Fruit fly (Drosophila melanogaster) whole organism, embryonic: ENCODE data around the gene CG32032.

ENCODE experiments used
- Bteb2 ChIP-seq: fragments of 200-800 bp; sonication (Bioruptor generic); optimal IDR thresholded peaks from 2 replicates; lab custom pipeline; 2016; ENCODE audit warnings: missing biosample characterization, missing genetic modification characterization
- CG10366 ChIP-seq: fragments of 200-800 bp; sonication (Bioruptor generic); IDR thresholded peaks from 2 replicates; pipeline ENCODE4 v1.3.6; 2022; ENCODE audit warnings: missing biosample characterization, missing genetic modification characterization
- CG10654 ChIP-seq: fragments of 200-800 bp; sonication (Bioruptor generic); optimal IDR thresholded peaks from 2 replicates; lab custom pipeline; 2016; ENCODE audit warnings: missing biosample characterization, missing genetic modification characterization
- CG12299 ChIP-seq: fragments of 200-800 bp; sonication (Bioruptor generic); optimal IDR thresholded peaks from 2 replicates; lab custom pipeline; 2018; ENCODE audit warnings: missing biosample characterization, mild to moderate bottlenecking, missing genetic modification characterization
- CG14441 ChIP-seq: fragments of 200-800 bp; sonication (Bioruptor generic); IDR thresholded peaks from 2 replicates; pipeline ENCODE4 v1.3.6; 2022; ENCODE audit warnings: missing biosample characterization, missing genetic modification characterization
- CG1603 ChIP-seq: fragments of 200-800 bp; sonication (Bioruptor generic); optimal IDR thresholded peaks from 2 replicates; lab custom pipeline; 2019; ENCODE audit warnings: missing biosample characterization, mild to moderate bottlenecking, missing genetic modification characterization, moderate library complexity
- CG1832 ChIP-seq: fragments of 200-800 bp; sonication (Bioruptor generic); optimal IDR thresholded peaks from 2 replicates; lab custom pipeline; 2017; ENCODE audit warnings: missing biosample characterization, mild to moderate bottlenecking, missing genetic modification characterization, inconsistent platforms
- CG18599 ChIP-seq: fragments of 200-800 bp; sonication (Bioruptor generic); optimal IDR thresholded peaks from 3 replicates; lab custom pipeline; 2017; ENCODE audit warnings: missing biosample characterization, missing genetic modification characterization, mild to moderate bottlenecking, moderate library complexity, missing genetic modification reagents
- CG31365 ChIP-seq: fragments of 200-800 bp; sonication (Bioruptor generic); optimal IDR thresholded peaks from 2 replicates; lab custom pipeline; 2018; ENCODE audit warnings: missing biosample characterization, mild to moderate bottlenecking, missing genetic modification characterization
- CG42726 ChIP-seq: fragments of 200-800 bp; sonication (Bioruptor generic); IDR thresholded peaks from 2 replicates; pipeline ENCODE4 v1.3.6; 2022; ENCODE audit warnings: missing biosample characterization, missing genetic modification characterization; ENCODE audit not compliant: partially characterized antibody
- CG4360 ChIP-seq: fragments of 200-800 bp; sonication (Bioruptor generic); IDR thresholded peaks from 2 replicates; pipeline ENCODE4 v1.3.6; 2022; ENCODE audit warnings: missing biosample characterization, missing genetic modification characterization
- CG6689 ChIP-seq: fragments of 200-800 bp; sonication (Bioruptor generic); IDR thresholded peaks from 2 replicates; pipeline ENCODE4 v1.3.6; 2022; ENCODE audit warnings: missing biosample characterization, missing genetic modification characterization
- CG7372 ChIP-seq: fragments of 200-800 bp; sonication (Bioruptor generic); IDR thresholded peaks from 2 replicates; pipeline ENCODE4 v1.3.6; 2022; ENCODE audit warnings: missing biosample characterization, missing genetic modification characterization
- CG8944 ChIP-seq: fragments of 200-800 bp; sonication (Bioruptor generic); optimal IDR thresholded peaks from 3 replicates; lab custom pipeline; 2016; ENCODE audit warnings: missing biosample characterization, missing genetic modification characterization
- CG9817 ChIP-seq: fragments of 200-800 bp; sonication (Bioruptor generic); optimal IDR thresholded peaks from 2 replicates; lab custom pipeline; 2018; ENCODE audit warnings: missing biosample characterization, mild to moderate bottlenecking, missing genetic modification characterization, moderate library complexity
- CrebB ChIP-seq: fragments of 200-800 bp; sonication (Bioruptor generic); optimal IDR thresholded peaks from 3 replicates; lab custom pipeline; 2018; ENCODE audit warnings: missing biosample characterization, mild to moderate bottlenecking, missing genetic modification characterization
- D19B ChIP-seq: fragments of 200-800 bp; sonication (Bioruptor generic); optimal IDR thresholded peaks from 2 replicates; lab custom pipeline; 2017; ENCODE audit warnings: missing biosample characterization, mild to moderate bottlenecking, missing genetic modification characterization
- Dfd ChIP-seq, 2 experiments: fragments of >200 bp; optimal IDR thresholded peaks; 2 replicates each; lab custom pipeline; 2017; ENCODE audit warnings: missing biosample characterization in 2 of 2, missing genetic modification characterization in 2 of 2
- E2f2 ChIP-seq: fragments of 200-800 bp; sonication (Bioruptor generic); IDR thresholded peaks from 2 replicates; pipeline ENCODE4 v1.3.6; 2022; ENCODE audit warnings: missing biosample characterization, missing genetic modification characterization
- Eip74EF ChIP-seq, 2 experiments: fragments of 200-800 bp in 1 of 2; fragments of >200 bp in 1 of 2; sonication (Bioruptor generic) in 1 of 2; optimal IDR thresholded peaks; 2 replicates each; lab custom pipeline; 2017 to 2019; ENCODE audit warnings: missing biosample characterization in 2 of 2, missing genetic modification characterization in 2 of 2, mild to moderate bottlenecking in 1 of 2, moderate library complexity in 1 of 2
- Fer1 ChIP-seq: fragments of 200-800 bp; sonication (Bioruptor generic); optimal IDR thresholded peaks from 2 replicates; lab custom pipeline; 2017; ENCODE audit warnings: missing biosample characterization, mild to moderate bottlenecking, missing genetic modification characterization
- GATAe ChIP-seq: fragments of 200-800 bp; sonication (Bioruptor generic); conservative IDR thresholded peaks from 2 replicates; pipeline ENCODE4 v1.3.6; 2022; ENCODE audit warnings: missing biosample characterization, missing genetic modification characterization
- Gug ChIP-seq: fragments of 200-800 bp; sonication (Bioruptor generic); IDR thresholded peaks from 4 replicates; pipeline ENCODE4 v1.3.6; 2022; ENCODE audit warnings: missing biosample characterization, missing genetic modification characterization
- HLH4C ChIP-seq: fragments of 200-800 bp; sonication (Bioruptor generic); IDR thresholded peaks from 3 replicates; pipeline ENCODE4 v1.3.6; 2022; ENCODE audit warnings: missing biosample characterization, missing genetic modification characterization; ENCODE audit not compliant: partially characterized antibody
- Kr ChIP-seq: fragments of 200-800 bp; sonication (Bioruptor generic); optimal IDR thresholded peaks from 2 replicates; lab custom pipeline; 2017; ENCODE audit warnings: missing biosample characterization, mild to moderate bottlenecking, missing genetic modification characterization
- Lpt ChIP-seq: fragments of >200 bp; optimal IDR thresholded peaks from 2 replicates; lab custom pipeline; 2018; ENCODE audit warnings: missing biosample characterization, missing genetic modification characterization
- Myb ChIP-seq: fragments of 200-800 bp; sonication (Bioruptor generic); optimal IDR thresholded peaks from 2 replicates; lab custom pipeline; 2016; ENCODE audit warnings: missing biosample characterization, missing genetic modification characterization
- Nf-YA ChIP-seq: fragments of 200-800 bp; sonication (Bioruptor generic); IDR thresholded peaks from 2 replicates; pipeline ENCODE4 v1.3.6; 2022; ENCODE audit warnings: missing biosample characterization, missing genetic modification characterization
- Pdp1 ChIP-seq, 2 experiments: fragments of 200-800 bp; sonication (Bioruptor generic); optimal IDR thresholded peaks; 3 replicates each; lab custom pipeline; 2016; ENCODE audit warnings: missing biosample characterization in 2 of 2, missing genetic modification characterization in 2 of 2, mild to moderate bottlenecking in 1 of 2, moderate library complexity in 1 of 2
- Ptx1 ChIP-seq: fragments of 200-800 bp; sonication (Bioruptor generic); IDR thresholded peaks from 2 replicates; pipeline ENCODE4 v1.3.6; 2022; ENCODE audit warnings: missing biosample characterization, missing genetic modification characterization
- Scr ChIP-seq: fragments of 200-800 bp; sonication (Bioruptor generic); IDR thresholded peaks from 2 replicates; pipeline ENCODE4 v1.3.6; 2022; ENCODE audit warnings: missing biosample characterization, missing genetic modification characterization; ENCODE audit not compliant: partially characterized antibody
- ash1 ChIP-seq: fragments of 200-800 bp; sonication (Bioruptor generic); optimal IDR thresholded peaks from 2 replicates; lab custom pipeline; 2018; ENCODE audit warnings: missing biosample characterization, mild to moderate bottlenecking, missing genetic modification characterization
- bowl ChIP-seq: fragments of 200-800 bp; sonication (Bioruptor generic); IDR thresholded peaks from 2 replicates; pipeline ENCODE4 v1.3.6; 2022; ENCODE audit warnings: missing biosample characterization, missing genetic modification characterization
- bsh ChIP-seq, 2 experiments: fragments of 200-800 bp; sonication (Bioruptor generic); optimal IDR thresholded peaks; 2 replicates each; lab custom pipeline; 2017 to 2018; ENCODE audit warnings: mild to moderate bottlenecking in 2 of 2, missing biosample characterization in 2 of 2, missing genetic modification characterization in 2 of 2, moderate library complexity in 1 of 2
- dan ChIP-seq: fragments of 200-800 bp; sonication (Bioruptor generic); IDR thresholded peaks from 2 replicates; pipeline ENCODE4 v1.3.6; 2022; ENCODE audit warnings: missing biosample characterization, missing genetic modification characterization
- danr ChIP-seq: fragments of 200-800 bp; sonication (Bioruptor generic); IDR thresholded peaks from 2 replicates; pipeline ENCODE4 v1.3.6; 2022; ENCODE audit warnings: missing biosample characterization, missing genetic modification characterization
- dmrt99B ChIP-seq: fragments of 200-800 bp; sonication (Bioruptor generic); optimal IDR thresholded peaks from 2 replicates; lab custom pipeline; 2018; ENCODE audit warnings: missing biosample characterization, mild to moderate bottlenecking, missing genetic modification characterization, moderate library complexity
- dysf ChIP-seq: fragments of 200-800 bp; sonication (Bioruptor generic); IDR thresholded peaks from 3 replicates; pipeline ENCODE4 v1.3.6; 2022; ENCODE audit warnings: missing biosample characterization, missing genetic modification characterization
- gfzf ChIP-seq: fragments of 200-800 bp; sonication (Bioruptor generic); optimal IDR thresholded peaks from 2 replicates; lab custom pipeline; 2016; ENCODE audit warnings: missing biosample characterization, mild to moderate bottlenecking, missing genetic modification characterization, moderate library complexity
- gro ChIP-seq: fragments of 200-800 bp; sonication (Bioruptor generic); optimal IDR thresholded peaks from 2 replicates; lab custom pipeline; 2016; ENCODE audit warnings: missing biosample characterization, missing genetic modification characterization
- lbe ChIP-seq: fragments of 200-800 bp; sonication (Bioruptor generic); optimal IDR thresholded peaks from 2 replicates; lab custom pipeline; 2016; ENCODE audit warnings: missing biosample characterization, mild to moderate bottlenecking, missing genetic modification characterization
- odd ChIP-seq: fragments of 200-800 bp; sonication (Bioruptor generic); optimal IDR thresholded peaks from 2 replicates; lab custom pipeline; 2017; ENCODE audit warnings: missing biosample characterization, mild to moderate bottlenecking, missing genetic modification characterization
- pfk ChIP-seq: fragments of 200-800 bp; sonication (Bioruptor generic); optimal IDR thresholded peaks from 2 replicates; lab custom pipeline; 2018; ENCODE audit warnings: missing biosample characterization, mild to moderate bottlenecking, missing genetic modification characterization, moderate library complexity
- row ChIP-seq: fragments of 200-800 bp; sonication (Bioruptor generic); IDR thresholded peaks from 3 replicates; pipeline ENCODE4 v1.3.6; 2022; ENCODE audit warnings: missing biosample characterization, missing genetic modification characterization
- sd ChIP-seq: fragments of 200-800 bp; sonication (Bioruptor generic); optimal IDR thresholded peaks from 3 replicates; lab custom pipeline; 2018; ENCODE audit warnings: missing biosample characterization, mild to moderate bottlenecking, missing genetic modification characterization, moderate library complexity
- so ChIP-seq: fragments of 200-800 bp; sonication (Bioruptor generic); IDR thresholded peaks from 3 replicates; pipeline ENCODE4 v1.3.6; 2022; ENCODE audit warnings: missing biosample characterization, missing genetic modification characterization
- sob ChIP-seq: fragments of 200-800 bp; sonication (Bioruptor generic); IDR thresholded peaks from 2 replicates; pipeline ENCODE4 v1.3.6; 2022; ENCODE audit warnings: missing biosample characterization, missing genetic modification characterization
- sr ChIP-seq: fragments of 200-800 bp; sonication (Bioruptor generic); IDR thresholded peaks from 3 replicates; pipeline ENCODE4 v1.3.6; 2022; ENCODE audit warnings: missing biosample characterization, missing genetic modification characterization
- ssp ChIP-seq: fragments of 200-800 bp; sonication (Bioruptor generic); IDR thresholded peaks from 2 replicates; pipeline ENCODE4 v1.3.6; 2022; ENCODE audit warnings: missing biosample characterization, missing genetic modification characterization
- z ChIP-seq: fragments of 200-800 bp; sonication (Bioruptor generic); IDR thresholded peaks from 3 replicates; pipeline ENCODE4 v1.3.6; 2022; ENCODE audit warnings: missing biosample characterization, missing genetic modification characterization

CG32032 gene

dm6 chr3L:9072731-9073385, 20.0 kb upstream of the CG32032 start, which contains the start of the genes CG4911 and CG4942 (continued):
- TF ChIP-seq Pdp1 (GFP tag; optimal IDR thresholded peaks at IDR 0.05; lab: Kevin White, UChicago) (peak in 1 of 2 experiments; percentile 70), Lpt (no peak), sob (GFP tag; lab: Robert Waterston, UW) (peak; percentile 67), CG7372 (GFP tag; lab: Robert Waterston, UW) (peak; percentile 68), CG1603 (tag; lab: Kevin White, UChicago) (peak; percentile 38), HLH4C (GFP tag; lab: Robert Waterston, UW) (no peak), sd (no peak), Gug (GFP tag; lab: Robert Waterston, UW) (peak; percentile 36; the same call in 1 of the 4 replicates), row (GFP tag; lab: Robert Waterston, UW) (peak; percentile 94), GATAe (GFP tag; lab: Robert Waterston, UW) (no peak; the same call in 1 of the 2 replicates), dan (GFP tag; lab: Robert Waterston, UW) (no peak), Eip74EF (GFP tag; optimal IDR thresholded peaks at IDR 0.05; lab: Kevin White, UChicago) (no peak), Bteb2 (GFP tag; lab: Kevin White, UChicago) (peak; percentile 65), so (GFP tag; lab: Robert Waterston, UW) (0 out of 3 replicates have a peak, but pooled peaks have one; percentile 28), ash1 (GFP tag; lab: Kevin White, UChicago) (no peak), gro (peak; percentile 56), dysf (GFP tag; lab: Robert Waterston, UW) (peak; percentile 78), gfzf (GFP tag; lab: Kevin White, UChicago) (peak; percentile 84), Ptx1 (GFP tag; lab: Robert Waterston, UW) (peak; percentile 82), CG9817 (tag; lab: Kevin White, UChicago) (peak; percentile 77), CG14441 (GFP tag; lab: Robert Waterston, UW) (peak; percentile 78), Kr (no peak), CG10366 (GFP tag; lab: Robert Waterston, UW) (peak; percentile 57), lbe (peak; percentile 18), CG6689 (peak; percentile 84), CG8944 (GFP tag; lab: Kevin White, UChicago) (peak; percentile 71), bowl (GFP tag; lab: Robert Waterston, UW) (no peak), CrebB (tag; lab: Kevin White, UChicago) (no peak), Dfd (GFP tag; optimal IDR thresholded peaks at IDR 0.05; lab: Kevin White, UChicago) (no peak), dmrt99B (no peak), Myb (peak; percentile 22), bsh (GFP tag; optimal IDR thresholded peaks at IDR 0.05; lab: Kevin White, UChicago) (peak in 1 of 2 experiments; percentile 57), E2f2 (GFP tag; lab: Robert Waterston, UW) (peak; percentile 28; the same call in 1 of the 2 replicates), CG42726 (GFP tag; lab: Robert Waterston, UW) (no peak), D19B (GFP tag; lab: Kevin White, UChicago) (peak; percentile 60), CG31365 (tag; lab: Kevin White, UChicago) (no peak), CG10654 (GFP tag; lab: Kevin White, UChicago) (peak; percentile 66), Nf-YA (0 out of 2 replicates have a peak, but pooled peaks have one; percentile 27), danr (GFP tag; lab: Robert Waterston, UW) (peak; percentile 64), ssp (GFP tag; lab: Robert Waterston, UW) (peak; percentile 50; the same call in 1 of the 2 replicates), CG18599 (GFP tag; lab: Kevin White, UChicago) (peak; percentile 63), CG12299 (no peak), odd (GFP tag; lab: Kevin White, UChicago) (peak; percentile 41), sr (GFP tag; lab: Robert Waterston, UW) (no peak), pfk (GFP tag; lab: Kevin White, UChicago) (no peak), Scr (GFP tag; lab: Robert Waterston, UW) (no peak), Fer1 (peak; percentile 38), CG1832 (GFP tag; lab: Kevin White, UChicago) (no peak), z (GFP tag; lab: Robert Waterston, UW) (no peak), CG4360 (GFP tag; lab: Robert Waterston, UW) (no peak)
